Fruit fly (Drosophila melanogaster) whole organism, embryonic: ENCODE results near the gene fz3.
A peak's percentile ranks its signal among the peaks of the same experiment; 100 is the strongest.

Experiments
- ATbp ChIP-seq: fragments of 200-800 bp; sonication (Bioruptor generic); optimal IDR thresholded peaks from 2 replicates; lab custom pipeline; 2017; ENCODE audit warnings: missing biosample characterization, mild to moderate bottlenecking, missing genetic modification characterization, missing genetic modification reagents
- Adf1 ChIP-seq: fragments of 200-800 bp; sonication (Bioruptor generic); IDR thresholded peaks from 2 replicates; pipeline ENCODE4 v1.3.6; 2022; ENCODE audit warnings: missing biosample characterization, missing genetic modification characterization
- Aef1 ChIP-seq: fragments of 200-800 bp; sonication (Bioruptor generic); IDR thresholded peaks from 3 replicates; pipeline ENCODE4 v1.3.6; 2022; ENCODE audit warnings: missing biosample characterization, missing genetic modification characterization
- CG10147 ChIP-seq: fragments of 200-800 bp; sonication (Bioruptor generic); optimal IDR thresholded peaks from 2 replicates; lab custom pipeline; 2019; ENCODE audit warnings: missing biosample characterization, mild to moderate bottlenecking, missing genetic modification characterization, moderate library complexity
- CG1024 ChIP-seq: fragments of 200-800 bp; sonication (Bioruptor generic); IDR thresholded peaks from 2 replicates; pipeline ENCODE4 v1.3.6; 2022; ENCODE audit warnings: missing biosample characterization, missing genetic modification characterization
- CG10979 ChIP-seq: fragments of 200-800 bp; sonication (Bioruptor generic); optimal IDR thresholded peaks from 2 replicates; lab custom pipeline; 2018; ENCODE audit warnings: missing biosample characterization, mild to moderate bottlenecking, missing genetic modification characterization, moderate library complexity
- CG11398 ChIP-seq: fragments of 200-800 bp; sonication (Bioruptor generic); optimal IDR thresholded peaks from 2 replicates; lab custom pipeline; 2016; ENCODE audit warnings: missing biosample characterization, missing genetic modification characterization
- CG11695 ChIP-seq: fragments of 200-800 bp; sonication (Bioruptor generic); IDR thresholded peaks from 3 replicates; pipeline ENCODE4 v1.3.6; 2022; ENCODE audit warnings: missing biosample characterization, missing genetic modification characterization
- CG11696 ChIP-seq: fragments of 200-800 bp; sonication (Bioruptor generic); IDR thresholded peaks from 2 replicates; pipeline ENCODE4 v1.3.6; 2022; ENCODE audit warnings: missing biosample characterization, missing genetic modification characterization
- CG15479 ChIP-seq: fragments of 200-800 bp; sonication (Bioruptor generic); optimal IDR thresholded peaks from 3 replicates; lab custom pipeline; 2019; ENCODE audit warnings: missing biosample characterization, mild to moderate bottlenecking, missing genetic modification characterization, moderate library complexity
- CG17328 ChIP-seq: fragments of 200-800 bp; sonication (Bioruptor generic); IDR thresholded peaks from 2 replicates; pipeline ENCODE4 v1.3.6; 2022; ENCODE audit warnings: missing biosample characterization, missing genetic modification characterization
- CG17359 ChIP-seq: fragments of 200-800 bp; sonication (Bioruptor generic); optimal IDR thresholded peaks from 3 replicates; lab custom pipeline; 2018; ENCODE audit warnings: missing biosample characterization, mild to moderate bottlenecking, missing genetic modification characterization, moderate library complexity
- CG18011 ChIP-seq: fragments of 200-800 bp; sonication (Bioruptor generic); optimal IDR thresholded peaks from 2 replicates; lab custom pipeline; 2017; ENCODE audit warnings: missing biosample characterization, missing genetic modification characterization, mild to moderate bottlenecking, moderate library complexity, missing genotype
- CG2199 ChIP-seq: fragments of 200-800 bp; sonication (Bioruptor generic); IDR thresholded peaks from 3 replicates; pipeline ENCODE4 v1.3.6; 2022; ENCODE audit warnings: missing biosample characterization, missing genetic modification characterization
- CG3407 ChIP-seq: fragments of 200-800 bp; sonication (Bioruptor generic); optimal IDR thresholded peaks from 2 replicates; lab custom pipeline; 2018; ENCODE audit warnings: missing biosample characterization, mild to moderate bottlenecking, missing genetic modification characterization
- CG5180 ChIP-seq: fragments of 200-800 bp; sonication (Bioruptor generic); optimal IDR thresholded peaks from 3 replicates; lab custom pipeline; 2017; ENCODE audit warnings: missing biosample characterization, missing genetic modification characterization, mild to moderate bottlenecking, moderate library complexity, missing genetic modification reagents
- CG5245 ChIP-seq: fragments of 200-800 bp; sonication (Bioruptor generic); optimal IDR thresholded peaks from 3 replicates; lab custom pipeline; 2016; ENCODE audit warnings: missing biosample characterization, missing genetic modification characterization
- CG7372 ChIP-seq: fragments of 200-800 bp; sonication (Bioruptor generic); IDR thresholded peaks from 2 replicates; pipeline ENCODE4 v1.3.6; 2022; ENCODE audit warnings: missing biosample characterization, missing genetic modification characterization
- Camta ChIP-seq: fragments of 200-800 bp; sonication (Bioruptor generic); optimal IDR thresholded peaks from 2 replicates; lab custom pipeline; 2016; ENCODE audit warnings: missing biosample characterization, missing genetic modification characterization
- D19B ChIP-seq: fragments of 200-800 bp; sonication (Bioruptor generic); optimal IDR thresholded peaks from 2 replicates; lab custom pipeline; 2017; ENCODE audit warnings: missing biosample characterization, mild to moderate bottlenecking, missing genetic modification characterization
- Doc2 ChIP-seq: fragments of 200-800 bp; sonication (Bioruptor generic); IDR thresholded peaks from 2 replicates; pipeline ENCODE4 v1.3.6; 2022; ENCODE audit warnings: missing biosample characterization, missing genetic modification characterization
- Doc3 ChIP-seq: fragments of 200-800 bp; sonication (Bioruptor generic); IDR thresholded peaks from 3 replicates; pipeline ENCODE4 v1.3.6; 2022; ENCODE audit warnings: missing biosample characterization, missing genetic modification characterization; ENCODE audit not compliant: partially characterized antibody
- Ets65A ChIP-seq: fragments of 200-800 bp; sonication (Bioruptor generic); peaks from one replicate; lab custom pipeline; 2016; ENCODE audit warnings: missing biosample characterization, missing genetic modification characterization
- Fer2 ChIP-seq: fragments of 200-800 bp; sonication (Bioruptor generic); optimal IDR thresholded peaks from 2 replicates; lab custom pipeline; 2018; ENCODE audit warnings: missing biosample characterization, mild to moderate bottlenecking, missing genetic modification characterization, moderate library complexity
- Hand ChIP-seq: fragments of 200-800 bp; sonication (Bioruptor generic); optimal IDR thresholded peaks from 2 replicates; lab custom pipeline; 2017; ENCODE audit warnings: mild to moderate bottlenecking, missing biosample characterization, missing genetic modification reagents, missing genetic modification characterization
- Hmx ChIP-seq: fragments of 200-800 bp; sonication (Bioruptor generic); optimal IDR thresholded peaks from 2 replicates; lab custom pipeline; 2016; ENCODE audit warnings: missing biosample characterization, missing genetic modification characterization
- Hr39 ChIP-seq: fragments of >200 bp; optimal IDR thresholded peaks from 2 replicates; lab custom pipeline; 2017
- Hsf ChIP-seq: fragments of 200-800 bp; sonication (Bioruptor generic); optimal IDR thresholded peaks from 3 replicates; lab custom pipeline; 2016; ENCODE audit warnings: missing biosample characterization, missing genetic modification characterization
- Jarid2 ChIP-seq: fragments of 200-800 bp; sonication (Bioruptor generic); optimal IDR thresholded peaks from 3 replicates; lab custom pipeline; 2017; ENCODE audit warnings: mild to moderate bottlenecking, missing biosample characterization, missing genetic modification reagents, missing genetic modification characterization
- Ptx1 ChIP-seq: fragments of 200-800 bp; sonication (Bioruptor generic); IDR thresholded peaks from 2 replicates; pipeline ENCODE4 v1.3.6; 2022; ENCODE audit warnings: missing biosample characterization, missing genetic modification characterization
- Sin3A ChIP-seq: fragments of >200 bp; optimal IDR thresholded peaks from 2 replicates; lab custom pipeline; 2018
- Sry-δ ChIP-seq: fragments of 200-800 bp; sonication (Bioruptor generic); optimal IDR thresholded peaks from 2 replicates; lab custom pipeline; 2016; ENCODE audit warnings: missing biosample characterization, missing genetic modification characterization
- ato ChIP-seq: fragments of 200-800 bp; sonication (Bioruptor generic); IDR thresholded peaks from 2 replicates; pipeline ENCODE4 v1.3.6; 2022; ENCODE audit warnings: missing biosample characterization, missing genetic modification characterization; ENCODE audit not compliant: partially characterized antibody
- bcd ChIP-seq: fragments of 200-800 bp; sonication (Bioruptor generic); optimal IDR thresholded peaks from 2 replicates; lab custom pipeline; 2017; ENCODE audit warnings: missing biosample characterization, mild to moderate bottlenecking, missing genetic modification characterization
- chif ChIP-seq, 2 experiments: fragments of 200-800 bp; sonication (Bioruptor generic); optimal IDR thresholded peaks; 3 replicates each; lab custom pipeline; 2016; ENCODE audit warnings: missing biosample characterization in 2 of 2, missing genetic modification characterization in 2 of 2
- dan ChIP-seq: fragments of 200-800 bp; sonication (Bioruptor generic); IDR thresholded peaks from 2 replicates; pipeline ENCODE4 v1.3.6; 2022; ENCODE audit warnings: missing biosample characterization, missing genetic modification characterization
- dmrt11E ChIP-seq: fragments of 200-800 bp; sonication (Bioruptor generic); optimal IDR thresholded peaks from 3 replicates; lab custom pipeline; 2018; ENCODE audit warnings: missing biosample characterization, mild to moderate bottlenecking, missing genetic modification characterization, moderate library complexity
- fd64A ChIP-seq: fragments of 200-800 bp; sonication (Bioruptor generic); optimal IDR thresholded peaks from 3 replicates; lab custom pipeline; 2018; ENCODE audit warnings: missing biosample characterization, mild to moderate bottlenecking, missing genetic modification characterization
- ham ChIP-seq: fragments of 200-800 bp; sonication (Bioruptor generic); IDR thresholded peaks from 2 replicates; pipeline ENCODE4 v1.3.6; 2022; ENCODE audit warnings: missing biosample characterization, missing genetic modification characterization
- kay ChIP-seq: fragments of 200-800 bp; sonication (Bioruptor generic); optimal IDR thresholded peaks from 2 replicates; lab custom pipeline; 2016; ENCODE audit warnings: missing biosample characterization, missing genetic modification characterization
- knrl ChIP-seq: fragments of 200-800 bp; sonication (Bioruptor generic); IDR thresholded peaks from 3 replicates; pipeline ENCODE4 v1.3.6; 2022; ENCODE audit warnings: missing biosample characterization, missing genetic modification characterization; ENCODE audit not compliant: partially characterized antibody
- lbe ChIP-seq: fragments of 200-800 bp; sonication (Bioruptor generic); optimal IDR thresholded peaks from 2 replicates; lab custom pipeline; 2016; ENCODE audit warnings: missing biosample characterization, mild to moderate bottlenecking, missing genetic modification characterization
- mirr ChIP-seq: fragments of 200-800 bp; sonication (Bioruptor generic); optimal IDR thresholded peaks from 3 replicates; lab custom pipeline; 2018; ENCODE audit warnings: missing biosample characterization, mild to moderate bottlenecking, missing genetic modification characterization
- nmo ChIP-seq: fragments of 200-800 bp; sonication (Bioruptor generic); optimal IDR thresholded peaks from 2 replicates; lab custom pipeline; 2018; ENCODE audit warnings: missing biosample characterization, mild to moderate bottlenecking, missing genetic modification characterization, moderate library complexity
- sima ChIP-seq: fragments of 200-800 bp; sonication (Bioruptor generic); optimal IDR thresholded peaks from 2 replicates; lab custom pipeline; 2016; ENCODE audit warnings: missing biosample characterization, missing genetic modification characterization
- sisA ChIP-seq: fragments of 200-800 bp; sonication (Bioruptor generic); IDR thresholded peaks from 2 replicates; pipeline ENCODE4 v1.3.6; 2022; ENCODE audit warnings: missing biosample characterization, missing genetic modification characterization
- slp2 ChIP-seq: fragments of 200-800 bp; sonication (Bioruptor generic); optimal IDR thresholded peaks from 2 replicates; lab custom pipeline; 2016; ENCODE audit warnings: missing biosample characterization, missing genetic modification characterization
- stwl ChIP-seq: fragments of 200-800 bp; sonication (Bioruptor generic); optimal IDR thresholded peaks from 3 replicates; lab custom pipeline; 2018; ENCODE audit warnings: missing biosample characterization, mild to moderate bottlenecking, missing genetic modification characterization, moderate library complexity
- ttk ChIP-seq: fragments of 200-800 bp; sonication (Bioruptor generic); IDR thresholded peaks from 2 replicates; pipeline ENCODE4 v2.1.2; 2022; ENCODE audit warnings: missing biosample characterization, missing genetic modification characterization
- wor ChIP-seq: fragments of 200-800 bp; sonication (Bioruptor generic); IDR thresholded peaks from 2 replicates; pipeline ENCODE4 v1.3.6; 2022; ENCODE audit warnings: missing biosample characterization, missing genetic modification characterization
- yki ChIP-seq: fragments of >200 bp; optimal IDR thresholded peaks from 3 replicates; lab custom pipeline; 2018
- z ChIP-seq: fragments of 200-800 bp; sonication (Bioruptor generic); IDR thresholded peaks from 3 replicates; pipeline ENCODE4 v1.3.6; 2022; ENCODE audit warnings: missing biosample characterization, missing genetic modification characterization
- zfh2 ChIP-seq: fragments of 200-800 bp; sonication (Bioruptor generic); optimal IDR thresholded peaks from 2 replicates; lab custom pipeline; 2016; ENCODE audit warnings: missing biosample characterization, missing genetic modification characterization

The fz3 gene

dm6 chrX:796397-796989 is 26.7 kb downstream of the fz3 start (continued):
- TF ChIP-seq Ptx1 (GFP tag; lab: Robert Waterston, UW): no peak
- TF ChIP-seq mirr (GFP tag; lab: Kevin White, UChicago): peak; percentile 30
- no peak for TF ChIP-seq ham (GFP tag; lab: Robert Waterston, UW)
- no peak for TF ChIP-seq CG11696 (GFP tag; lab: Robert Waterston, UW)
- TF ChIP-seq Hr39: no peak
- TF ChIP-seq dmrt11E (tag; lab: Kevin White, UChicago): no peak
- no peak for TF ChIP-seq CG5245 (GFP tag; lab: Kevin White, UChicago)
- peak; percentile 8 for TF ChIP-seq zfh2
- TF ChIP-seq CG17328 (GFP tag; lab: Robert Waterston, UW): no peak
- TF ChIP-seq CG17359 (tag; lab: Kevin White, UChicago): no peak
- TF ChIP-seq stwl (tag; lab: Kevin White, UChicago): no peak
- TF ChIP-seq nmo (GFP tag; lab: Kevin White, UChicago): peak; percentile 11
- TF ChIP-seq Aef1 (GFP tag; lab: Robert Waterston, UW): no peak
- TF ChIP-seq CG10979 (tag; lab: Kevin White, UChicago): peak; percentile 6
- no peak for TF ChIP-seq CG18011 (GFP tag; lab: Kevin White, UChicago)
- TF ChIP-seq Hand: no peak
- TF ChIP-seq bcd (GFP tag; lab: Kevin White, UChicago): no peak
- no peak for TF ChIP-seq kay
- no peak for TF ChIP-seq CG7372
- no peak for TF ChIP-seq Adf1 (GFP tag; lab: Robert Waterston, UW)
- no peak for TF ChIP-seq dan
- no peak for TF ChIP-seq ttk (GFP tag; lab: Robert Waterston, UW)
- no peak for TF ChIP-seq sima
- TF ChIP-seq z (GFP tag; lab: Robert Waterston, UW): no peak
- TF ChIP-seq Jarid2 (GFP tag; lab: Kevin White, UChicago): no peak
- TF ChIP-seq ATbp: no peak
- TF ChIP-seq fd64A (GFP tag; lab: Kevin White, UChicago): peak; percentile 21
- TF ChIP-seq CG11398 (GFP tag; lab: Kevin White, UChicago): no peak
- no peak for TF ChIP-seq CG10147
- TF ChIP-seq Doc3: peak; percentile 99
- TF ChIP-seq CG1024: no peak
- TF ChIP-seq Hsf (GFP tag; lab: Kevin White, UChicago): no peak
- TF ChIP-seq CG5180 (GFP tag; lab: Kevin White, UChicago): no peak
- TF ChIP-seq CG2199 (GFP tag; lab: Robert Waterston, UW): no peak
- no peak for TF ChIP-seq CG11695 (GFP tag; lab: Robert Waterston, UW)
- TF ChIP-seq yki (lab: Kevin White, UChicago): no peak
- no peak for TF ChIP-seq sisA (GFP tag; lab: Robert Waterston, UW)
- TF ChIP-seq Ets65A (GFP tag; lab: Kevin White, UChicago): peak; percentile 50
- TF ChIP-seq wor: no peak
- TF ChIP-seq lbe (GFP tag; lab: Kevin White, UChicago): peak; percentile 46
- TF ChIP-seq Doc2 (GFP tag; lab: Robert Waterston, UW): no peak
- peak; percentile 60 for TF ChIP-seq Sry-δ (GFP tag; lab: Kevin White, UChicago)
- TF ChIP-seq chif (GFP tag; optimal IDR thresholded peaks at IDR 0.05; lab: Kevin White, UChicago): no peak
- no peak for TF ChIP-seq Fer2 (tag; lab: Kevin White, UChicago)
- TF ChIP-seq Hmx (GFP tag; lab: Kevin White, UChicago): no peak
- TF ChIP-seq slp2 (GFP tag; lab: Kevin White, UChicago): no peak
- TF ChIP-seq ato (GFP tag; lab: Robert Waterston, UW): peak; percentile 94
- TF ChIP-seq D19B (GFP tag; lab: Kevin White, UChicago): no peak
- TF ChIP-seq CG15479 (GFP tag; lab: Kevin White, UChicago): peak; percentile 42
- peak; percentile 88 for TF ChIP-seq knrl
- TF ChIP-seq CG3407 (GFP tag; lab: Kevin White, UChicago): no peak
- TF ChIP-seq Sin3A (lab: Kevin White, UChicago): no peak
- no peak for TF ChIP-seq Camta (GFP tag; lab: Kevin White, UChicago)
